Worm (Caenorhabditis elegans): ENCODE data around the gene smz-1.

The smz-1 gene

ce11 chrIV:12435442-12435841 lies 19.4 kb upstream of the smz-1 start, which contains the start of gene irg-4:
Gene irg-4 (plus strand): TSS chrIV:12435833.
- TF ChIP-seq mel-28 (tag; optimal IDR thresholded peaks at IDR 0.05; ENCODE audit: borderline replicate concordance) (no peak), nfya-1 (tag; optimal IDR thresholded peaks at IDR 0.05; ENCODE audit: borderline replicate concordance, insufficient read depth) (no peak), ceh-27 (GFP tag; optimal IDR thresholded peaks at IDR 0.05) (no peak), nhr-80 (tag; optimal IDR thresholded peaks at IDR 0.05) (peak; percentile 74), Y67H2A.10 (GFP tag; conservative IDR thresholded peaks at IDR 0.05) (no peak), ztf-25 (GFP tag; IDR thresholded peaks at IDR 0.05) (no peak), ama-1 (optimal IDR thresholded peaks at IDR 0.05) (no peak), ama-1 (GFP tag; optimal IDR thresholded peaks at IDR 0.05) (no peak), lag-1 (GFP tag; IDR thresholded peaks at IDR 0.05) (no peak)

ce11 chrIV:12438359-12438758 lies 16.5 kb upstream of the smz-1 start, which contains the start of gene clec-185:
Gene clec-185 (plus strand): TSS chrIV:12438659.
- no peak for TF ChIP-seq madf-8 (GFP tag; conservative IDR thresholded peaks at IDR 0.05)
- no peak for TF ChIP-seq chd-7 (tag; optimal IDR thresholded peaks at IDR 0.05)
- no peak for TF ChIP-seq lin-40 (tag; optimal IDR thresholded peaks at IDR 0.05)
- TF ChIP-seq bed-1 (GFP tag; IDR thresholded peaks at IDR 0.05): no peak
- TF ChIP-seq nfyb-1 (GFP tag; IDR thresholded peaks at IDR 0.05): no peak

ce11 chrIV:12441715-12442114 lies 13.1 kb upstream of the smz-1 start, which contains the start of gene C25G4.17:
Gene C25G4.17 (plus strand): TSS chrIV:12442015.
- TF ChIP-seq snpc-4 (GFP tag; optimal IDR thresholded peaks at IDR 0.05): no peak
- TF ChIP-seq snpc-4 (tag; optimal IDR thresholded peaks at IDR 0.05): no peak
- TF ChIP-seq mel-28 (tag; optimal IDR thresholded peaks at IDR 0.05; ENCODE audit: borderline replicate concordance): no peak
- TF ChIP-seq ztf-26 (tag; optimal IDR thresholded peaks at IDR 0.05): no peak

- TF ChIP-seq ceh-40 (GFP tag; IDR thresholded peaks at IDR 0.05) (no peak), Y79H2A.3 (GFP tag; conservative IDR thresholded peaks at IDR 0.05) (no peak), B0035.1 (tag; optimal IDR thresholded peaks at IDR 0.05) (no peak), snpc-4 (GFP tag; optimal IDR thresholded peaks at IDR 0.05) (no peak), snpc-4 (tag; optimal IDR thresholded peaks at IDR 0.05) (no peak), lag-1 (GFP tag; IDR thresholded peaks at IDR 0.05) (no peak), attf-6 (GFP tag; IDR thresholded peaks at IDR 0.05) (no peak), F10E7.11 (tag; optimal IDR thresholded peaks at IDR 0.05) (no peak), attf-5 (GFP tag; optimal IDR thresholded peaks at IDR 0.05) (no peak), Y56A3A.18 (GFP tag; IDR thresholded peaks at IDR 0.05) (no peak), lin-40 (tag; optimal IDR thresholded peaks at IDR 0.05) (no peak), somi-1 (GFP tag; optimal IDR thresholded peaks at IDR 0.05) (no peak), Y53G8AR.9 (GFP tag; conservative IDR thresholded peaks at IDR 0.05) (no peak), F55B11.4 (tag; optimal IDR thresholded peaks at IDR 0.05; ENCODE audit: borderline replicate concordance, insufficient read depth) (no peak)
Observed at ce11 chrIV:12443936-12444335, 10.9 kb upstream of the smz-1 start, which contains the start of gene C25G4.2. Gene C25G4.2 (minus strand): TSS chrIV:12444035.

ce11 chrIV:12445463-12445934 lies 9.4 kb upstream of the smz-1 start, which contains the start of gene C25G4.3:
Gene C25G4.3 (minus strand): TSS chrIV:12445884.
- TF ChIP-seq ceh-79 (tag; optimal IDR thresholded peaks at IDR 0.05) (no peak), attf-3 (GFP tag; conservative IDR thresholded peaks at IDR 0.05) (no peak), F57A8.1 (GFP tag; optimal IDR thresholded peaks at IDR 0.05) (no peak), ztf-25 (GFP tag; IDR thresholded peaks at IDR 0.05) (no peak), egl-18 (GFP tag; IDR thresholded peaks at IDR 0.05) (no peak), madf-6 (GFP tag; IDR thresholded peaks at IDR 0.05) (peak; percentile 72), ztf-26 (tag; optimal IDR thresholded peaks at IDR 0.05) (no peak), F33H1.4 (GFP tag; IDR thresholded peaks at IDR 0.05) (peak; percentile 44; the same call in 1 of the 2 replicates), efl-1 (GFP tag; optimal IDR thresholded peaks at IDR 0.05) (peak; percentile 66), attf-6 (GFP tag; IDR thresholded peaks at IDR 0.05) (0 out of 2 replicates have a peak, but pooled peaks have one; percentile 46), lin-26 (GFP tag; IDR thresholded peaks at IDR 0.05) (no peak), ztf-22 (GFP tag; optimal IDR thresholded peaks at IDR 0.05) (no peak), Y67H2A.10 (GFP tag; conservative IDR thresholded peaks at IDR 0.05) (no peak), ccch-3 (GFP tag; optimal IDR thresholded peaks at IDR 0.05) (no peak), hlh-26 (GFP tag; conservative IDR thresholded peaks at IDR 0.05) (no peak), zfh-2 (GFP tag; conservative IDR thresholded peaks at IDR 0.05) (no peak), lsl-1 (GFP tag; optimal IDR thresholded peaks at IDR 0.05) (peak; percentile 62), xnd-1 (tag; optimal IDR thresholded peaks at IDR 0.05) (peak; percentile 49), nhr-120 (GFP tag; IDR thresholded peaks at IDR 0.05) (no peak)

Data from whole organism, young adult.